Fruit fly (Drosophila melanogaster) whole organism, embryonic: ENCODE results near the gene nxf2.

Experiments used
- Blimp-1 ChIP-seq: fragments of 200-800 bp; sonication (Bioruptor generic); optimal IDR thresholded peaks from 3 replicates; lab custom pipeline; 2018; ENCODE audit warnings: missing biosample characterization, missing genetic modification characterization, mild to moderate bottlenecking, moderate library complexity, missing genetic modification reagents
- CG10209 ChIP-seq: fragments of 200-800 bp; sonication (Bioruptor generic); optimal IDR thresholded peaks from 3 replicates; lab custom pipeline; 2017; ENCODE audit warnings: missing biosample characterization, mild to moderate bottlenecking, missing genetic modification characterization, missing genetic modification reagents
- CG10543 ChIP-seq: fragments of 200-800 bp; sonication (Bioruptor generic); optimal IDR thresholded peaks from 3 replicates; lab custom pipeline; 2017; ENCODE audit warnings: missing biosample characterization, mild to moderate bottlenecking, missing genetic modification characterization, moderate library complexity
- CG10565 ChIP-seq: fragments of 200-800 bp; sonication (Bioruptor generic); optimal IDR thresholded peaks from 3 replicates; lab custom pipeline; 2016; ENCODE audit warnings: missing biosample characterization, mild to moderate bottlenecking, missing genetic modification characterization
- CG10979 ChIP-seq: fragments of 200-800 bp; sonication (Bioruptor generic); optimal IDR thresholded peaks from 2 replicates; lab custom pipeline; 2018; ENCODE audit warnings: missing biosample characterization, mild to moderate bottlenecking, missing genetic modification characterization, moderate library complexity
- CG11093 ChIP-seq: fragments of 200-800 bp; sonication (Bioruptor generic); IDR thresholded peaks from 3 replicates; pipeline ENCODE4 v1.3.6; 2022; ENCODE audit warnings: missing biosample characterization, missing genetic modification characterization
- CG12219 ChIP-seq: fragments of 200-800 bp; sonication (Bioruptor generic); optimal IDR thresholded peaks from 3 replicates; lab custom pipeline; 2018; ENCODE audit warnings: missing biosample characterization, mild to moderate bottlenecking, missing genetic modification characterization
- CG12236 ChIP-seq: fragments of 200-800 bp; sonication (Bioruptor generic); optimal IDR thresholded peaks from 2 replicates; lab custom pipeline; 2016; ENCODE audit warnings: missing biosample characterization, missing genetic modification characterization
- CG13296 ChIP-seq: fragments of 200-800 bp; sonication (Bioruptor generic); optimal IDR thresholded peaks from 3 replicates; lab custom pipeline; 2018; ENCODE audit warnings: missing biosample characterization, mild to moderate bottlenecking, missing genetic modification characterization
- CG14441 ChIP-seq: fragments of 200-800 bp; sonication (Bioruptor generic); IDR thresholded peaks from 2 replicates; pipeline ENCODE4 v1.3.6; 2022; ENCODE audit warnings: missing biosample characterization, missing genetic modification characterization
- CG15514 ChIP-seq: fragments of 200-800 bp; sonication (Bioruptor generic); optimal IDR thresholded peaks from 3 replicates; lab custom pipeline; 2017; ENCODE audit warnings: missing biosample characterization, missing genetic modification characterization, mild to moderate bottlenecking, moderate library complexity, missing genetic modification reagents
- CG1603 ChIP-seq: fragments of 200-800 bp; sonication (Bioruptor generic); optimal IDR thresholded peaks from 2 replicates; lab custom pipeline; 2019; ENCODE audit warnings: missing biosample characterization, mild to moderate bottlenecking, missing genetic modification characterization, moderate library complexity
- CG17186 ChIP-seq: fragments of 200-800 bp; sonication (Bioruptor generic); optimal IDR thresholded peaks from 3 replicates; lab custom pipeline; 2017; ENCODE audit warnings: missing biosample characterization, missing genetic modification reagents, missing genetic modification characterization
- CG2116 ChIP-seq: fragments of 200-800 bp; sonication (Bioruptor generic); optimal IDR thresholded peaks from 3 replicates; lab custom pipeline; 2018; ENCODE audit warnings: missing biosample characterization, mild to moderate bottlenecking, missing genetic modification characterization
- CG2712 ChIP-seq: fragments of 200-800 bp; optimal IDR thresholded peaks from 3 replicates; lab custom pipeline; 2019; ENCODE audit warnings: missing biosample characterization, mild to moderate bottlenecking, missing genetic modification characterization, moderate library complexity
- CG31388 ChIP-seq: fragments of 200-800 bp; sonication (Bioruptor generic); optimal IDR thresholded peaks from 2 replicates; lab custom pipeline; 2016; ENCODE audit warnings: missing biosample characterization, missing genetic modification characterization
- CG6854 ChIP-seq: fragments of 200-800 bp; sonication (Bioruptor generic); optimal IDR thresholded peaks from 3 replicates; lab custom pipeline; 2017; ENCODE audit warnings: missing biosample characterization, mild to moderate bottlenecking, missing genetic modification characterization
- CG9797 ChIP-seq: fragments of 200-800 bp; sonication (Bioruptor generic); optimal IDR thresholded peaks from 3 replicates; lab custom pipeline; 2018; ENCODE audit warnings: missing biosample characterization, mild to moderate bottlenecking, missing genetic modification characterization
- CTCF ChIP-seq: fragments of 200-800 bp; sonication (Bioruptor generic); optimal IDR thresholded peaks from 2 replicates; lab custom pipeline; 2017; ENCODE audit warnings: missing biosample characterization, mild to moderate bottlenecking, missing genetic modification characterization, moderate library complexity
- Dp ChIP-seq: fragments of 200-800 bp; sonication (Bioruptor generic); optimal IDR thresholded peaks from 2 replicates; lab custom pipeline; 2018; ENCODE audit warnings: missing biosample characterization, mild to moderate bottlenecking, missing genetic modification characterization, moderate library complexity
- E2f2 ChIP-seq: fragments of 200-800 bp; sonication (Bioruptor generic); IDR thresholded peaks from 2 replicates; pipeline ENCODE4 v1.3.6; 2022; ENCODE audit warnings: missing biosample characterization, missing genetic modification characterization
- Ets97D ChIP-seq: fragments of 200-800 bp; sonication (Bioruptor generic); optimal IDR thresholded peaks from 3 replicates; lab custom pipeline; 2016; ENCODE audit warnings: missing biosample characterization, missing genetic modification characterization
- GATAe ChIP-seq: fragments of 200-800 bp; sonication (Bioruptor generic); conservative IDR thresholded peaks from 2 replicates; pipeline ENCODE4 v1.3.6; 2022; ENCODE audit warnings: missing biosample characterization, missing genetic modification characterization
- HLH54F ChIP-seq: fragments of 200-800 bp; sonication (Bioruptor generic); optimal IDR thresholded peaks from 3 replicates; lab custom pipeline; 2016; ENCODE audit warnings: missing biosample characterization, missing genetic modification characterization
- HLHmδ ChIP-seq: fragments of 200-800 bp; sonication (Bioruptor generic); optimal IDR thresholded peaks from 2 replicates; lab custom pipeline; 2018; ENCODE audit warnings: missing biosample characterization, mild to moderate bottlenecking, missing genetic modification characterization, moderate library complexity
- Hey ChIP-seq: fragments of 200-800 bp; sonication (Bioruptor generic); optimal IDR thresholded peaks from 3 replicates; lab custom pipeline; 2018; ENCODE audit warnings: missing biosample characterization, mild to moderate bottlenecking, missing genetic modification characterization
- Lim3 ChIP-seq: fragments of 200-800 bp; sonication (Bioruptor generic); IDR thresholded peaks from 2 replicates; pipeline ENCODE4 v1.3.6; 2022; ENCODE audit warnings: missing biosample characterization, missing genetic modification characterization
- MESR4 ChIP-seq: fragments of 200-800 bp; sonication (Bioruptor generic); optimal IDR thresholded peaks from 2 replicates; lab custom pipeline; 2018; ENCODE audit warnings: missing biosample characterization, mild to moderate bottlenecking, missing genetic modification characterization, moderate library complexity
- Mes4 ChIP-seq: fragments of 200-800 bp; sonication (Bioruptor generic); optimal IDR thresholded peaks from 2 replicates; lab custom pipeline; 2016; ENCODE audit warnings: missing biosample characterization, missing genetic modification characterization
- Sin3A ChIP-seq: fragments of >200 bp; optimal IDR thresholded peaks from 2 replicates; lab custom pipeline; 2018
- Sry-β ChIP-seq: fragments of 200-800 bp; sonication (Bioruptor generic); optimal IDR thresholded peaks from 2 replicates; lab custom pipeline; 2018; ENCODE audit warnings: missing biosample characterization, mild to moderate bottlenecking, missing genetic modification characterization, moderate library complexity
- Sry-δ ChIP-seq: fragments of 200-800 bp; sonication (Bioruptor generic); optimal IDR thresholded peaks from 2 replicates; lab custom pipeline; 2016; ENCODE audit warnings: missing biosample characterization, missing genetic modification characterization
- TFAM ChIP-seq: fragments of 200-800 bp; sonication (Bioruptor generic); optimal IDR thresholded peaks from 2 replicates; lab custom pipeline; 2017; ENCODE audit warnings: missing biosample characterization, missing genetic modification characterization, inconsistent platforms
- Trl ChIP-seq, 3 experiments: fragments of >200 bp in 2 of 3; fragments of 200-800 bp in 1 of 3; sonication (Bioruptor generic) in 1 of 3; optimal IDR thresholded peaks; 2 replicates in 1 of 3; 3 replicates in 2 of 3; lab custom pipeline; 2016 to 2017; ENCODE audit warnings: missing biosample characterization in 1 of 3, missing genetic modification characterization in 1 of 3
- ato ChIP-seq: fragments of 200-800 bp; sonication (Bioruptor generic); IDR thresholded peaks from 2 replicates; pipeline ENCODE4 v1.3.6; 2022; ENCODE audit warnings: missing biosample characterization, missing genetic modification characterization; ENCODE audit not compliant: partially characterized antibody
- cato ChIP-seq: fragments of 200-800 bp; sonication (Bioruptor generic); optimal IDR thresholded peaks from 2 replicates; lab custom pipeline; 2016; ENCODE audit warnings: missing biosample characterization, missing genetic modification characterization, borderline replicate concordance
- chinmo ChIP-seq: fragments of 200-800 bp; sonication (Bioruptor generic); IDR thresholded peaks from 4 replicates; pipeline ENCODE4 v1.3.6; 2022; ENCODE audit warnings: missing biosample characterization, missing genetic modification characterization; ENCODE audit not compliant: partially characterized antibody
- crc ChIP-seq: fragments of 200-800 bp; sonication (Bioruptor generic); optimal IDR thresholded peaks from 2 replicates; lab custom pipeline; 2016; ENCODE audit warnings: missing biosample characterization, missing genetic modification characterization
- dati ChIP-seq: fragments of 200-800 bp; sonication (Bioruptor generic); IDR thresholded peaks from 2 replicates; pipeline ENCODE4 v1.3.6; 2022; ENCODE audit warnings: missing biosample characterization, missing genetic modification characterization
- ewg ChIP-seq: fragments of 200-800 bp; sonication (Bioruptor generic); optimal IDR thresholded peaks from 3 replicates; lab custom pipeline; 2017; ENCODE audit warnings: mild to moderate bottlenecking, missing biosample characterization, missing genetic modification reagents, missing genetic modification characterization
- insv ChIP-seq, 2 experiments: fragments of 200-800 bp; sonication (Bioruptor generic); optimal IDR thresholded peaks; 3 replicates each; lab custom pipeline; 2016 to 2018; ENCODE audit warnings: missing biosample characterization in 2 of 2, missing genetic modification characterization in 2 of 2
- inv ChIP-seq: fragments of 200-800 bp; sonication (Bioruptor generic); IDR thresholded peaks from 2 replicates; pipeline ENCODE4 v1.3.6; 2022; ENCODE audit warnings: missing biosample characterization, missing genetic modification characterization; ENCODE audit not compliant: partially characterized antibody
- kay ChIP-seq: fragments of 200-800 bp; sonication (Bioruptor generic); optimal IDR thresholded peaks from 2 replicates; lab custom pipeline; 2016; ENCODE audit warnings: missing biosample characterization, missing genetic modification characterization
- nmo ChIP-seq: fragments of 200-800 bp; sonication (Bioruptor generic); optimal IDR thresholded peaks from 2 replicates; lab custom pipeline; 2018; ENCODE audit warnings: missing biosample characterization, mild to moderate bottlenecking, missing genetic modification characterization, moderate library complexity
- odd ChIP-seq: fragments of 200-800 bp; sonication (Bioruptor generic); optimal IDR thresholded peaks from 2 replicates; lab custom pipeline; 2017; ENCODE audit warnings: missing biosample characterization, mild to moderate bottlenecking, missing genetic modification characterization
- otp ChIP-seq: fragments of 200-800 bp; sonication (Bioruptor generic); IDR thresholded peaks from 3 replicates; pipeline ENCODE4, ENCODE4 v1.3.6; 2022; ENCODE audit warnings: missing biosample characterization, missing genetic modification characterization
- pb ChIP-seq: fragments of 200-800 bp; sonication (Bioruptor generic); optimal IDR thresholded peaks from 3 replicates; lab custom pipeline; 2016; ENCODE audit warnings: missing biosample characterization, missing genetic modification characterization
- sc ChIP-seq, 3 experiments: fragments of >200 bp in 2 of 3; fragments of 200-800 bp in 1 of 3; sonication (Bioruptor generic) in 1 of 3; optimal IDR thresholded peaks; 2 replicates in 2 of 3; 3 replicates in 1 of 3; lab custom pipeline; 2017; ENCODE audit warnings: mild to moderate bottlenecking in 1 of 3, missing biosample characterization in 1 of 3, missing genetic modification characterization in 1 of 3, missing genetic modification reagents in 1 of 3
- ttk ChIP-seq: fragments of 200-800 bp; sonication (Bioruptor generic); IDR thresholded peaks from 2 replicates; pipeline ENCODE4 v2.1.2; 2022; ENCODE audit warnings: missing biosample characterization, missing genetic modification characterization
- zen ChIP-seq: fragments of 200-800 bp; sonication (Bioruptor generic); optimal IDR thresholded peaks from 3 replicates; lab custom pipeline; 2018; ENCODE audit warnings: missing biosample characterization, mild to moderate bottlenecking, missing genetic modification characterization, moderate library complexity

The nxf2 gene

DNA sequence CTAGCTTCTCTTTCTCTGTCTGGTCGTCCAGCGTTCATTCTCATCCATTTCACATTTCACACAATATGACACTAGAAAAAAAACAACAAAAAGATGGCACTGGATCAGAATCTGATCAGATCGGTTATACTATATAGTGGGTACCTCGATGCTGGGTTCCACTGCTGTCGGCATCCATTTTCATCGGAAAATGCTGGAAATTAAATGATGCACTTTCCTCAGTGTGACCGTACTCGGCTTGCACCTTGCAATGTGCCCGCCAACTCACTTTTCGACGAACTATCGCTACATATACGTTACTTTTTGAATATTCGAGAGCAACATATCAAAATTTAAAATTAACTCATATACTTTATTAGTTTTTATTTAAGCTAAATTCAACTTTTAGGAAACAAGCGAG, 10.8 kb upstream of the nxf2 start, which contains the start of gene tra (continued):
- no peak for TF ChIP-seq Mes4
- TF ChIP-seq Lim3, result no peak
- TF ChIP-seq E2f2 (GFP tag; lab: Robert Waterston, UW), result peak; percentile 76
- no peak for TF ChIP-seq Blimp-1 (GFP tag; lab: Kevin White, UChicago)
- no peak for TF ChIP-seq dati
- peak; percentile 72 for TF ChIP-seq Dp (GFP tag; lab: Kevin White, UChicago)
- TF ChIP-seq nmo (GFP tag; lab: Kevin White, UChicago), result peak; percentile 12
- TF ChIP-seq inv, result peak; percentile 38; the same call in 1 of the 2 replicates
- TF ChIP-seq CG12236, result no peak
- TF ChIP-seq CG2116 (GFP tag; lab: Kevin White, UChicago), result peak; percentile 60
- TF ChIP-seq CG14441 (GFP tag; lab: Robert Waterston, UW), result no peak
- no peak for TF ChIP-seq CG10543
- TF ChIP-seq CG31388, result no peak
- TF ChIP-seq ttk, result no peak
- peak; percentile 33 for TF ChIP-seq Ets97D (GFP tag; lab: Kevin White, UChicago)
- TF ChIP-seq Sry-β (GFP tag; lab: Kevin White, UChicago), result no peak
- peak; percentile 82 for TF ChIP-seq MESR4
- peak; percentile 42 for TF ChIP-seq Sin3A (lab: Kevin White, UChicago)
- TF ChIP-seq ewg, result no peak
- TF ChIP-seq insv (GFP tag; optimal IDR thresholded peaks at IDR 0.05; lab: Kevin White, UChicago), result peak in 1 of 2 experiments; percentile 64
- TF ChIP-seq ato (GFP tag; lab: Robert Waterston, UW), result peak; percentile 15; the same call in 1 of the 2 replicates
- peak; percentile 88; the same call in 2 of the 4 replicates for TF ChIP-seq chinmo (GFP tag; lab: Robert Waterston, UW)
- TF ChIP-seq CG10209 (GFP tag; lab: Kevin White, UChicago), result no peak
- no peak for TF ChIP-seq HLH54F
- no peak for TF ChIP-seq kay
- TF ChIP-seq otp, result no peak
- TF ChIP-seq CG6854 (GFP tag; lab: Kevin White, UChicago), result no peak
- TF ChIP-seq cato (GFP tag; lab: Kevin White, UChicago), result no peak
- TF ChIP-seq CG10565 (GFP tag; lab: Kevin White, UChicago), result no peak
- TF ChIP-seq HLHmδ (GFP tag; lab: Kevin White, UChicago), result peak; percentile 1
- TF ChIP-seq CG11093 (GFP tag; lab: Robert Waterston, UW), result no peak
- no peak for TF ChIP-seq CG12219 (GFP tag; lab: Kevin White, UChicago)
- peak; percentile 4 for TF ChIP-seq CG10979
- TF ChIP-seq TFAM (GFP tag; lab: Kevin White, UChicago), result no peak
- no peak for TF ChIP-seq odd (GFP tag; lab: Kevin White, UChicago)
- TF ChIP-seq sc (optimal IDR thresholded peaks at IDR 0.05; lab: Kevin White, UChicago), result no peak
- TF ChIP-seq sc (GFP tag; optimal IDR thresholded peaks at IDR 0.05; lab: Kevin White, UChicago), result no peak
- peak; percentile 27 for TF ChIP-seq zen (tag; lab: Kevin White, UChicago)
- TF ChIP-seq CG13296 (GFP tag; lab: Kevin White, UChicago), result no peak
- peak; percentile 91 for TF ChIP-seq CG9797 (GFP tag; lab: Kevin White, UChicago)
- TF ChIP-seq CTCF (GFP tag; lab: Kevin White, UChicago), result peak; percentile 12
- no peak for TF ChIP-seq GATAe (GFP tag; lab: Robert Waterston, UW)
- TF ChIP-seq CG15514 (GFP tag; lab: Kevin White, UChicago), result peak; percentile 42
- peak; percentile 27 for TF ChIP-seq CG2712
- TF ChIP-seq CG1603 (tag; lab: Kevin White, UChicago), result peak; percentile 71
- peak; percentile 67 for TF ChIP-seq Sry-δ (GFP tag; lab: Kevin White, UChicago)
- peak; percentile 31 for TF ChIP-seq CG17186 (GFP tag; lab: Kevin White, UChicago)
- TF ChIP-seq crc (GFP tag; lab: Kevin White, UChicago), result no peak
- no peak for TF ChIP-seq Hey (tag; lab: Kevin White, UChicago)
- no peak for TF ChIP-seq pb
- TF ChIP-seq Trl (optimal IDR thresholded peaks at IDR 0.05; lab: Kevin White, UChicago), result no peak
- no peak for TF ChIP-seq Trl (GFP tag; optimal IDR thresholded peaks at IDR 0.05; lab: Kevin White, UChicago)
